Worm (Caenorhabditis elegans): Measurements from ENCODE around the gene C34F11.8.

The C34F11.8 gene

DNA sequence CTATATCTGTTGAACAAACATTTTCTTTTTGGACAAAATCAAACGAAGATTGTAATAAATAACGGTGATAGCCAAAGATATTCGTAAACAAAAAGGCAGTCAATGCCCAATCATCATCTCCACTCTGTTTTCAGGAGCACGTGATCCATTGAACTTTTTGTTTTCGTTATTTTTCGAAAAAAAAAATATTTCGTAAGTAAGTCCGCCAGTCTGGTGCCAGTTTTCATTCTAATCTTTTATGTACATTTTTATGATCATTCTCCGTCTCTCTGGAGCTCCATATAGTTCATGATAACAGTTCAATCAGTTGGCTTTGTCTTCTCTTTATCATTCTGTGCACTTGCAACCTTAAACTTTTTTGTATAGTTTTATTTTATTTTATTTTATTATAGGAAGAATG lies 7.8 kb downstream of the C34F11.8 start, which contains the start of gene ampd-1 (continued):
- TF ChIP-seq lir-3 (tag; optimal IDR thresholded peaks at IDR 0.05) (no peak), mxl-3 (GFP tag; optimal IDR thresholded peaks at IDR 0.05) (no peak), nhr-42 (GFP tag; IDR thresholded peaks at IDR 0.05) (no peak), T20F7.1 (GFP tag; optimal IDR thresholded peaks at IDR 0.05) (no peak), ceh-28 (tag; optimal IDR thresholded peaks at IDR 0.05) (no peak), jun-1 (tag; optimal IDR thresholded peaks at IDR 0.05) (no peak), spr-1 (tag; optimal IDR thresholded peaks at IDR 0.05) (no peak), aly-2 (tag; optimal IDR thresholded peaks at IDR 0.05) (no peak), zfp-2 (tag; optimal IDR thresholded peaks at IDR 0.05) (no peak), nhr-28 (tag; optimal IDR thresholded peaks at IDR 0.05) (peak; percentile 16), lin-13 (GFP tag; optimal IDR thresholded peaks at IDR 0.05) (no peak), rbr-2 (tag; optimal IDR thresholded peaks at IDR 0.05) (no peak), lsy-2 (tag; optimal IDR thresholded peaks at IDR 0.05) (peak in 1 of 2 experiments; percentile 12), hif-1 (tag; optimal IDR thresholded peaks at IDR 0.05) (peak in 1 of 2 experiments; percentile 10)

DNA sequence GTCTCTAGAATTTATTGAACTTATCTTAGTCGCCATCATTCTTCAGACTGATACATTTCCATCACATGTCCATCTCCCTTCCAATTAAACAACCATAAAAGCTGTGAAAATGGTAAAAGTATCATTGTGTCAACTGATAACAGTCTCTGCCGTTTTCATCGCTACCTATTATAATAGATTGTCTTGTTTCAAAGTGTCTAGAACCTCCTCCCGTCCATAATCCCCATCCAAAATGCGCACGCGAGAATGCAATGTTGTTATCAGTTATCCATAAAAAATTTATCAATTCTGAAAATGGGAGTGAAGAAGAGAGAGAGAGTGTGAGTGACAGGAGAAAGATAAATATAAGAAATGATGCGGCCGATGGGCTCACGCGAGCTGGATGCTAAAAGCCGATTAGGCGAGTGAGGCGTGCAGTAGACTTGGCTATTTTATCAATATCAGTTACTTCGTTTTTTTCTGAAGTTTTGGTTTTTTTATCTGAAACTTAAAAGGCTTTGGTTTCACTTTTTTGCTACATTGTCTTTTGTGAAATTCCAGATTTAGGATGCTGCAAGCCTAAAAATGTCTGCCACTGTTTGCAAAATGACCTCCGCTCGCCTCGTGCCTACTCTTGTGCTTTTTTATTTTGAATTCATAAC lies 8.7 kb downstream of the C34F11.8 start:
- TF ChIP-seq hlh-30 (tag; optimal IDR thresholded peaks at IDR 0.05; ENCODE audit: insufficient read depth) (peak; percentile 55), nhr-77 (tag; optimal IDR thresholded peaks at IDR 0.05) (peak; percentile 50), Y48G9A.11 (GFP tag; IDR thresholded peaks at IDR 0.05) (no peak), hlh-11 (tag; optimal IDR thresholded peaks at IDR 0.05) (peak; percentile 91), ceh-32 (tag; optimal IDR thresholded peaks at IDR 0.05; ENCODE audit: poor library complexity) (no peak), mxl-3 (GFP tag; optimal IDR thresholded peaks at IDR 0.05) (peak; percentile 21), dmd-6 (GFP tag; IDR thresholded peaks at IDR 0.05) (peak; percentile 95), spr-1 (tag; optimal IDR thresholded peaks at IDR 0.05) (peak; percentile 3), unc-62 (GFP tag; optimal IDR thresholded peaks at IDR 0.05 in 1 of 2) (no peak), unc-62 (tag; optimal IDR thresholded peaks at IDR 0.05) (no peak), hmg-1.1 (GFP tag; IDR thresholded peaks at IDR 0.05) (0 out of 2 replicates have a peak, but pooled peaks have one; percentile 25), pqm-1 (tag; optimal IDR thresholded peaks at IDR 0.05) (peak; percentile 91), ceh-28 (tag; optimal IDR thresholded peaks at IDR 0.05) (no peak), lsy-2 (tag; optimal IDR thresholded peaks at IDR 0.05) (peak in 1 of 2 experiments; percentile 25), nhr-6 (tag; optimal IDR thresholded peaks at IDR 0.05) (peak; percentile 31), daf-8 (GFP tag; IDR thresholded peaks at IDR 0.05) (no peak), lin-39 (tag; optimal IDR thresholded peaks at IDR 0.05) (no peak), nhr-10 (tag; optimal IDR thresholded peaks at IDR 0.05) (peak; percentile 50), mes-2 (tag; optimal IDR thresholded peaks at IDR 0.05; ENCODE audit: poor library complexity, severe bottlenecking) (peak; percentile 45), egl-27 (tag; optimal IDR thresholded peaks at IDR 0.05) (no peak), ceh-82 (tag; optimal IDR thresholded peaks at IDR 0.05) (no peak), daf-16 (GFP tag; optimal IDR thresholded peaks at IDR 0.05) (peak in 1 of 2 experiments; percentile 89), daf-16 (tag; optimal IDR thresholded peaks at IDR 0.05) (peak; percentile 83), nhr-11 (tag; optimal IDR thresholded peaks at IDR 0.05) (no peak), unc-130 (GFP tag; optimal IDR thresholded peaks at IDR 0.05) (no peak), aha-1 (tag) (peak; percentile 91), ceh-20 (GFP tag; IDR thresholded peaks at IDR 0.05) (peak; percentile 63), nhr-102 (tag; optimal IDR thresholded peaks at IDR 0.05) (peak; percentile 81), saeg-2 (GFP tag; IDR thresholded peaks at IDR 0.05) (peak; percentile 82), T20F7.1 (GFP tag; optimal IDR thresholded peaks at IDR 0.05) (peak; percentile 63), lin-38 (GFP tag; IDR thresholded peaks at IDR 0.05) (peak; percentile 27; the same call in 1 of the 2 replicates), ama-1 (optimal IDR thresholded peaks at IDR 0.05) (no peak), gei-8 (GFP tag; optimal IDR thresholded peaks at IDR 0.05) (peak; percentile 21), cey-2 (tag; optimal IDR thresholded peaks at IDR 0.05; ENCODE audit: borderline replicate concordance, insufficient read depth) (peak; percentile 51), T26A8.4 (GFP tag; IDR thresholded peaks at IDR 0.05) (peak; percentile 43; the same call in 1 of the 2 replicates), mdt-29 (GFP tag; IDR thresholded peaks at IDR 0.05) (0 out of 2 replicates have a peak, but pooled peaks have one; percentile 30), tra-1 (GFP tag; IDR thresholded peaks at IDR 0.05) (peak; percentile 98), Y5F2A.4 (GFP tag; optimal IDR thresholded peaks at IDR 0.05) (no peak), lin-1 (GFP tag; IDR thresholded peaks at IDR 0.05) (peak; percentile 76), nhr-28 (tag; optimal IDR thresholded peaks at IDR 0.05) (peak; percentile 76)
